Worm (Caenorhabditis elegans) whole organism, late embryonic: ENCODE results near the gene Y38E10A.35.
A peak's percentile ranks its signal among the peaks of the same experiment; 100 is the strongest.

Experiments used
- F13H6.1 ChIP-seq: sonication (generic microtip); optimal IDR thresholded peaks from 2 replicates; lab custom pipeline; 2016; ENCODE audit warnings: missing genetic modification characterization, missing compliant biosample characterization
- K09A11.1 ChIP-seq: sonication (generic microtip); optimal IDR thresholded peaks from 2 replicates; lab custom pipeline; 2017; ENCODE audit warnings: antibody characterized with exemption, mild to moderate bottlenecking, missing genetic modification characterization, missing compliant biosample characterization; ENCODE audit not compliant: insufficient read depth
- Y22D7AL.16 ChIP-seq: sonication (generic microtip); optimal IDR thresholded peaks from 2 replicates; lab custom pipeline; 2016; ENCODE audit warnings: missing genetic modification characterization, missing compliant biosample characterization
- ama-1 ChIP-seq: fragments of 150-350 bp; optimal IDR thresholded peaks from 2 replicates; lab custom pipeline; 2014
- ceh-30 ChIP-seq: fragments of 150-350 bp; optimal IDR thresholded peaks from 2 replicates; lab custom pipeline; 2014; ENCODE audit warnings: missing biosample characterization, missing genetic modification characterization
- ceh-34 ChIP-seq: sonication (generic microtip); optimal IDR thresholded peaks from 2 replicates; lab custom pipeline; 2016; ENCODE audit warnings: mild to moderate bottlenecking, missing genetic modification characterization, missing compliant biosample characterization
- ceh-45 ChIP-seq: fragments of 200-800 bp; sonication (Bioruptor generic); IDR thresholded peaks from 2 replicates; pipeline ENCODE4 v1.3.6; 2022; ENCODE audit warnings: missing genetic modification reagents, missing genetic modification characterization, missing compliant biosample characterization
- ceh-48 ChIP-seq: sonication (generic microtip); optimal IDR thresholded peaks from 2 replicates; lab custom pipeline; 2016; ENCODE audit warnings: missing genetic modification characterization, inconsistent platforms, missing compliant biosample characterization
- ceh-9 ChIP-seq: sonication (generic microtip); optimal IDR thresholded peaks from 2 replicates; lab custom pipeline; 2016; ENCODE audit warnings: mild to moderate bottlenecking, missing genetic modification characterization, inconsistent platforms, missing compliant biosample characterization
- che-1 ChIP-seq: sonication (generic microtip); optimal IDR thresholded peaks from 2 replicates; lab custom pipeline; 2016; ENCODE audit warnings: mild to moderate bottlenecking, missing genetic modification characterization, missing compliant biosample characterization
- dmd-4 ChIP-seq: sonication (generic microtip); optimal IDR thresholded peaks from 2 replicates; lab custom pipeline; 2016; ENCODE audit warnings: borderline replicate concordance, missing genetic modification characterization, missing compliant biosample characterization
- dve-1 ChIP-seq: sonication (generic microtip); optimal IDR thresholded peaks from 2 replicates; lab custom pipeline; 2017; ENCODE audit warnings: antibody characterized with exemption, mild to moderate bottlenecking, missing genetic modification characterization, missing compliant biosample characterization
- elt-4 ChIP-seq: sonication (generic microtip); optimal IDR thresholded peaks from 2 replicates; lab custom pipeline; 2016; ENCODE audit warnings: missing genetic modification characterization, missing compliant biosample characterization
- fax-1 ChIP-seq: sonication (generic microtip); optimal IDR thresholded peaks from 2 replicates; lab custom pipeline; 2016; ENCODE audit warnings: missing genotype, missing genetic modification characterization, missing compliant biosample characterization
- fkh-10 ChIP-seq: fragments of 150-350 bp; optimal IDR thresholded peaks from 2 replicates; lab custom pipeline; 2014; ENCODE audit warnings: missing biosample characterization, missing genetic modification reagents, missing genetic modification characterization
- fkh-6 ChIP-seq: sonication (generic microtip); optimal IDR thresholded peaks from 2 replicates; lab custom pipeline; 2016; ENCODE audit warnings: missing genetic modification characterization, missing compliant biosample characterization
- gmeb-2 ChIP-seq: sonication (generic microtip); optimal IDR thresholded peaks from 2 replicates; lab custom pipeline; 2016; ENCODE audit warnings: missing genetic modification characterization, inconsistent platforms, missing compliant biosample characterization
- hlh-15 ChIP-seq: sonication (generic microtip); optimal IDR thresholded peaks from 2 replicates; lab custom pipeline; 2016; ENCODE audit warnings: missing genetic modification characterization, missing compliant biosample characterization
- hlh-6 ChIP-seq: sonication (generic microtip); optimal IDR thresholded peaks from 2 replicates; lab custom pipeline; 2016; ENCODE audit warnings: missing genotype, missing genetic modification characterization, missing compliant biosample characterization
- hlh-8 ChIP-seq: sonication (generic microtip); optimal IDR thresholded peaks from 2 replicates; lab custom pipeline; 2016; ENCODE audit warnings: missing genotype, missing genetic modification characterization, missing compliant biosample characterization
- lim-6 ChIP-seq: sonication (generic microtip); optimal IDR thresholded peaks from 2 replicates; lab custom pipeline; 2016; ENCODE audit warnings: missing genetic modification characterization, missing compliant biosample characterization
- lin-11 ChIP-seq: fragments of 200-800 bp; sonication (Bioruptor generic); optimal IDR thresholded peaks from 2 replicates; lab custom pipeline; 2018; ENCODE audit warnings: mild to moderate bottlenecking, missing genetic modification characterization, missing compliant biosample characterization
- madf-2 ChIP-seq: sonication (generic microtip); optimal IDR thresholded peaks from 2 replicates; lab custom pipeline; 2017; ENCODE audit warnings: missing genetic modification characterization, missing compliant biosample characterization
- nfya-1 ChIP-seq: sonication (generic microtip); optimal IDR thresholded peaks from 2 replicates; lab custom pipeline; 2017; ENCODE audit warnings: missing genetic modification characterization, mild to moderate bottlenecking, missing compliant biosample characterization, antibody characterized with exemption, moderate library complexity
- nhr-11 ChIP-seq: fragments of 150-350 bp; optimal IDR thresholded peaks from 2 replicates; lab custom pipeline; 2014; ENCODE audit warnings: missing biosample characterization, missing genetic modification characterization
- nhr-232 ChIP-seq: sonication (generic microtip); optimal IDR thresholded peaks from 2 replicates; lab custom pipeline; 2016; ENCODE audit warnings: missing genetic modification characterization, missing compliant biosample characterization
- npax-4 ChIP-seq: sonication (generic microtip); optimal IDR thresholded peaks from 2 replicates; lab custom pipeline; 2016; ENCODE audit warnings: missing genetic modification characterization, missing compliant biosample characterization
- pqm-1 ChIP-seq: sonication (generic microtip); optimal IDR thresholded peaks from 2 replicates; lab custom pipeline; 2016; ENCODE audit warnings: missing genetic modification characterization, missing compliant biosample characterization
- pros-1 ChIP-seq: fragments of 150-350 bp; optimal IDR thresholded peaks from 2 replicates; lab custom pipeline; 2014; ENCODE audit warnings: missing biosample characterization, missing genetic modification reagents, missing genetic modification characterization
- rnt-1 ChIP-seq: sonication (generic microtip); optimal IDR thresholded peaks from 2 replicates; lab custom pipeline; 2016; ENCODE audit warnings: missing genetic modification characterization, missing compliant biosample characterization
- sdc-2 ChIP-seq: sonication (generic microtip); optimal IDR thresholded peaks from 2 replicates; lab custom pipeline; 2016; ENCODE audit warnings: missing genotype, missing genetic modification characterization, missing compliant biosample characterization
- sox-2 ChIP-seq: fragments of 200-800 bp; sonication (Bioruptor generic); IDR thresholded peaks from 2 replicates; pipeline ENCODE4 v1.3.6; 2022; ENCODE audit warnings: missing genetic modification reagents, missing genetic modification characterization, missing compliant biosample characterization
- tbx-7 ChIP-seq: sonication (generic microtip); optimal IDR thresholded peaks from 2 replicates; lab custom pipeline; 2016; ENCODE audit warnings: missing genotype, missing genetic modification characterization, missing compliant biosample characterization
- unc-55 ChIP-seq: sonication (generic microtip); optimal IDR thresholded peaks from 2 replicates; lab custom pipeline; 2017; ENCODE audit warnings: missing biosample characterization, missing genetic modification reagents, missing genetic modification characterization
- unc-86 ChIP-seq: sonication (generic microtip); optimal IDR thresholded peaks from 2 replicates; lab custom pipeline; 2016; ENCODE audit warnings: missing genetic modification characterization, missing compliant biosample characterization
- zip-5 ChIP-seq: sonication (generic microtip); optimal IDR thresholded peaks from 2 replicates; lab custom pipeline; 2016; ENCODE audit warnings: missing genetic modification characterization, missing compliant biosample characterization
- ztf-16 ChIP-seq: sonication (generic microtip); optimal IDR thresholded peaks from 2 replicates; lab custom pipeline; 2017; ENCODE audit warnings: missing genetic modification characterization, missing compliant biosample characterization

Y38E10A.35 gene

DNA sequence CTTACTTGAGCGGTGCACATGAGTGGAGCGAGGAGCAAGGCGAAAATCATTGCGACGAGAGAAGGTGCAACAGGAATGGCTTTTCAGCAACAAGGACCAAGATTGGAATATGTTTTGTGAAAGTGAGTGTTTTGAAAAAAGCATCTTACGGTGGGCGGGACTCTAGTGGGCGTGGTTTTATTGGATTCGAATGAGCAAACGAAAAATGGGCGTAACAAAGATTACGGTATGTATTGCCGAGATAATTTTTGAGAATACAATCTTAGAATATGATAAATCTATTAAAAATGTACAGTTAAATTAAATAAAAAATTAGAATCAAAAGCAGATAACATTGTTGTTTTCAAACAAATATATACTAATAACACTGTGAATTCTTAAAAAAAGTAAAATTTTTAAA, 12.4 kb downstream of the Y38E10A.35 start, which contains the start of gene F49C5.12:
Gene F49C5.12, minus strand, starts transcription at position 101 of the 400 bp plus-strand sequence.
- no peak for TF ChIP-seq pqm-1
- TF ChIP-seq madf-2 (tag; lab: Kevin White, UChicago): no peak
- TF ChIP-seq ceh-30: no peak
- TF ChIP-seq tbx-7 (tag; lab: Kevin White, UChicago): no peak
- no peak for TF ChIP-seq F13H6.1 (tag; lab: Kevin White, UChicago)
- no peak for TF ChIP-seq npax-4
- TF ChIP-seq fkh-6 (tag; lab: Kevin White, UChicago): no peak
- no peak for TF ChIP-seq sox-2
- no peak for TF ChIP-seq lim-6 (tag; lab: Kevin White, UChicago)
- no peak for TF ChIP-seq elt-4 (tag; lab: Kevin White, UChicago)
- TF ChIP-seq hlh-8 (tag; lab: Kevin White, UChicago): no peak
- TF ChIP-seq pros-1 (tag; lab: Kevin White, UChicago): no peak
- TF ChIP-seq hlh-15 (tag; lab: Kevin White, UChicago): no peak
- TF ChIP-seq gmeb-2: no peak
- TF ChIP-seq che-1 (tag; lab: Kevin White, UChicago): no peak
- TF ChIP-seq ztf-16 (tag; lab: Kevin White, UChicago): no peak
- TF ChIP-seq dve-1 (tag; lab: Kevin White, UChicago): no peak
- TF ChIP-seq nfya-1 (tag; lab: Kevin White, UChicago): no peak
- TF ChIP-seq ama-1 (lab: Kevin White, UChicago): no peak

- TF ChIP-seq K09A11.1 (tag; lab: Kevin White, UChicago) (no peak), F13H6.1 (tag; lab: Kevin White, UChicago) (no peak), lin-11 (tag; lab: Kevin White, UChicago) (no peak)
Measured at ce11 chrII:12555579-12555978, 17.1 kb downstream of the Y38E10A.35 start, which contains the start of gene F49C5.11. TSS of gene F49C5.11 (plus strand) at chrII:12555879.

DNA sequence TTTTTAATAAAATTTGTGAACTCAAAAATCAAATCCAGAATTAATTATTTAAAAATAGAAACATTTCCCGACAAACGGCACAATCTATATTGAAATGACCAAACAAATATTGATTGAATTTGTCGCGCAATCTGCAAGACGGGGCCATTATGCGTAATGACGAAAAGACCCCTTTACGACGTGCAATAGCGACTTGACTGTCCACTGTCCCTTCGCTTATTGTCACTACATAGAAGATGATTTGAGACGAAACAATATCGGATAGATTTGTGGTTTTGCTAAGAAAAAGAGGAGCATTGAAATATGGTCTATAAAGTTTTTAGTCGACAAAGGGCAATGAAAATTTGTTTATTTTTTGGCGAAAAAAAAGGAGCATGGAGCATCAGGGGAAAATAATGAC, 21.7 kb downstream of the Y38E10A.35 start:
- TF ChIP-seq zip-5: no peak
- peak; percentile 97 for TF ChIP-seq sdc-2 (tag; lab: Kevin White, UChicago)

- no peak for TF ChIP-seq nhr-232
- TF ChIP-seq nhr-11: no peak
- TF ChIP-seq ceh-48 (tag; lab: Kevin White, UChicago): no peak
- TF ChIP-seq unc-86 (tag; lab: Kevin White, UChicago): no peak
- no peak for TF ChIP-seq ceh-45 (GFP tag; lab: Robert Waterston, UW)
- TF ChIP-seq sdc-2 (tag; lab: Kevin White, UChicago): no peak
- TF ChIP-seq rnt-1: no peak
- TF ChIP-seq fax-1 (tag; lab: Kevin White, UChicago): no peak
- TF ChIP-seq hlh-6 (tag; lab: Kevin White, UChicago): no peak
- TF ChIP-seq unc-55: no peak
- TF ChIP-seq ztf-16 (tag; lab: Kevin White, UChicago): no peak
- TF ChIP-seq ceh-9 (tag; lab: Kevin White, UChicago): no peak
- TF ChIP-seq fkh-10 (GFP tag; lab: Kevin White, UChicago): no peak
- TF ChIP-seq lim-6 (tag; lab: Kevin White, UChicago): no peak
- no peak for TF ChIP-seq elt-4 (tag; lab: Kevin White, UChicago)
- no peak for TF ChIP-seq hlh-8 (tag; lab: Kevin White, UChicago)
- no peak for TF ChIP-seq ceh-34 (tag; lab: Kevin White, UChicago)
- TF ChIP-seq dmd-4 (tag; lab: Kevin White, UChicago): no peak
- TF ChIP-seq Y22D7AL.16 (tag; lab: Kevin White, UChicago): no peak
- TF ChIP-seq, all 69 proteins: peak for 0
Measured at ce11 chrII:12549613-12550012, 23.0 kb downstream of the Y38E10A.35 start.
